Worm (Caenorhabditis elegans) whole organism, L1 larva: ENCODE results near the gene F59B2.9.

ENCODE experiments used
- ceh-88 ChIP-seq: fragments of 200-800 bp; sonication (Bioruptor generic); IDR thresholded peaks from 2 replicates; pipeline ENCODE4 v1.3.6; 2022; ENCODE audit warnings: missing genetic modification characterization, missing compliant biosample characterization
- fos-1 ChIP-seq: fragments of 150-350 bp; optimal IDR thresholded peaks from 2 replicates; lab custom pipeline; 2014; ENCODE audit warnings: missing biosample characterization, missing genetic modification characterization
- lin-13 ChIP-seq: fragments of 150-350 bp; optimal IDR thresholded peaks from 2 replicates; lab custom pipeline; 2014; ENCODE audit warnings: missing biosample characterization, missing genetic modification reagents, missing genetic modification characterization
- lsy-2 ChIP-seq, 2 experiments: fragments of 150-350 bp; optimal IDR thresholded peaks; 2 replicates each; lab custom pipeline; 2014; ENCODE audit warnings: missing biosample characterization in 2 of 2, missing genetic modification characterization in 2 of 2
- nhr-28 ChIP-seq: fragments of 150-350 bp; optimal IDR thresholded peaks from 2 replicates; lab custom pipeline; 2014; ENCODE audit warnings: missing biosample characterization, missing genetic modification characterization
- nhr-77 ChIP-seq: fragments of 150-350 bp; optimal IDR thresholded peaks from 2 replicates; lab custom pipeline; 2014; ENCODE audit warnings: missing biosample characterization, missing genetic modification characterization
- snpc-4 ChIP-seq: fragments of 150-350 bp; optimal IDR thresholded peaks from 2 replicates; lab custom pipeline; 2014; ENCODE audit warnings: missing biosample characterization, missing genetic modification characterization

DNA sequence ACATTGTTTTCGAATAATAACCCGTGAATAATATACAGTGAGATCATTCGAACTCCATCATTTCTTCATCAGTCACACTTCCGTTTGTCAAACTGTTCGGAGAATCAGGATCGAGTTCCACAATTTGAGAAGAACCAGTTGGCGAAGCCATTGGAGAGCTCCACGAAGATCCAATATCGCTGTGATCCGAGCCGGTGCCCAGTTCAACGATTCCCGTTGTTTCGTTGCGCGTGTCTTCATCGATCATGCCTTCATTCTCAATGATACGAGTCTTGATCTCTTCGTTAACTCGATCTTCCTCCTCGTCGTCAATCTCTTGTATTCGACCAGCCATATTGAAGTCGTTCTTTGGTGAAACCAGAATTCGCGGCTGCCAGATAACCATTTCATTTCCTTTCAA lies 39.5 kb upstream of the F59B2.9 start:
- TF ChIP-seq fos-1 (no peak), ceh-88 (GFP tag; lab: Robert Waterston, UW) (no peak), nhr-28 (no peak), lsy-2 (tag; optimal IDR thresholded peaks at IDR 0.05; lab: Kevin White, UChicago) (no peak), snpc-4 (tag; lab: Kevin White, UChicago) (no peak), lin-13 (GFP tag; lab: Kevin White, UChicago) (no peak), nhr-77 (no peak)
